Worm (Caenorhabditis elegans): ENCODE data around the gene rps-11.

ce11 chrIV:11563090-11563489, 39.4 kb upstream of the rps-11 start:
- no peak for TF ChIP-seq snpc-1.1 (tag; optimal IDR thresholded peaks at IDR 0.05; ENCODE audit: insufficient read depth)
- TF ChIP-seq dpl-1 (GFP tag; optimal IDR thresholded peaks at IDR 0.05), result no peak
- TF ChIP-seq cebp-2 (GFP tag; IDR thresholded peaks at IDR 0.05), result no peak
- no peak for TF ChIP-seq F57A8.1 (GFP tag; optimal IDR thresholded peaks at IDR 0.05)
- no peak for TF ChIP-seq hmg-20 (GFP tag; IDR thresholded peaks at IDR 0.05)
- TF ChIP-seq snpc-1.3 (tag; optimal IDR thresholded peaks at IDR 0.05; ENCODE audit: insufficient read depth), result no peak
- no peak for TF ChIP-seq snpc-4 (GFP tag; optimal IDR thresholded peaks at IDR 0.05)
- TF ChIP-seq snpc-4 (tag; optimal IDR thresholded peaks at IDR 0.05), result no peak
- no peak for TF ChIP-seq ets-4 (GFP tag; optimal IDR thresholded peaks at IDR 0.05)
- no peak for TF ChIP-seq hlh-26 (GFP tag; conservative IDR thresholded peaks at IDR 0.05)
- no peak for TF ChIP-seq attf-3 (GFP tag; conservative IDR thresholded peaks at IDR 0.05)
- no peak for TF ChIP-seq nhr-179 (tag; optimal IDR thresholded peaks at IDR 0.05)
- no peak for TF ChIP-seq lin-35 (GFP tag; optimal IDR thresholded peaks at IDR 0.05)
- no peak for TF ChIP-seq snpc-3.4 (tag; optimal IDR thresholded peaks at IDR 0.05)

All from whole organism, young adult.